Fruit fly (Drosophila melanogaster): ENCODE data around the gene CG42764.

dm6 chr3L:20471499-20472313 is 5.9 kb upstream of the CG42764 start:
- TF ChIP-seq insv (optimal IDR thresholded peaks at IDR 0.05) (no peak), psq (optimal IDR thresholded peaks at IDR 0.05) (no peak)

All from Kc167 (cell line).